Fruit fly (Drosophila melanogaster): ENCODE results near the gene clumsy.

dm6 chr2L:21179615-21180031 lies 26.7 kb upstream of the clumsy start, which contains the start of the genes bur and Mcm10:
- TF ChIP-seq EcR (GFP tag; optimal IDR thresholded peaks at IDR 0.05) (no peak), usp (GFP tag; optimal IDR thresholded peaks at IDR 0.05) (no peak), psq (optimal IDR thresholded peaks at IDR 0.05) (no peak), Dll (optimal IDR thresholded peaks at IDR 0.05) (no peak)
